Fruit fly (Drosophila melanogaster): ENCODE measurements around the gene CG31231.

dm6 chr3R:18698855-18699569 is 33.9 kb downstream of the CG31231 start:
- TF ChIP-seq EcR (GFP tag; optimal IDR thresholded peaks at IDR 0.05) (no peak), pan (optimal IDR thresholded peaks at IDR 0.05) (no peak), CG8478 (optimal IDR thresholded peaks at IDR 0.05) (no peak)
